Fruit fly (Drosophila melanogaster) whole organism, adult: ENCODE measurements around the gene CG3529.

ENCODE experiments used
- CG11617 ChIP-seq: fragments of 200-800 bp; sonication (Bioruptor generic); optimal IDR thresholded peaks from 2 replicates; lab custom pipeline; 2017; ENCODE audit warnings: mild to moderate bottlenecking, missing biosample characterization, missing genetic modification reagents, missing genetic modification characterization
- CG12768 ChIP-seq: fragments of 200-800 bp; sonication (Bioruptor generic); optimal IDR thresholded peaks from 2 replicates; lab custom pipeline; 2017; ENCODE audit warnings: missing biosample characterization, missing genetic modification characterization, mild to moderate bottlenecking, moderate library complexity, missing genetic modification reagents
- CG14711 ChIP-seq: fragments of 200-800 bp; sonication (Bioruptor generic); optimal IDR thresholded peaks from 2 replicates; lab custom pipeline; 2018; ENCODE audit warnings: missing biosample characterization, mild to moderate bottlenecking, missing genetic modification characterization, moderate library complexity
- CG1620 ChIP-seq: fragments of 200-800 bp; sonication (Bioruptor generic); optimal IDR thresholded peaks from 2 replicates; lab custom pipeline; 2016; ENCODE audit warnings: missing biosample characterization, missing genetic modification characterization
- CG33017 ChIP-seq: fragments of 200-800 bp; sonication (Bioruptor generic); optimal IDR thresholded peaks from 2 replicates; lab custom pipeline; 2018; ENCODE audit warnings: missing biosample characterization, mild to moderate bottlenecking, missing genetic modification characterization, moderate library complexity
- CG5204 ChIP-seq: fragments of 200-800 bp; sonication (Bioruptor generic); optimal IDR thresholded peaks from 2 replicates; lab custom pipeline; 2016; ENCODE audit warnings: missing biosample characterization, missing genetic modification characterization
- CG7045 ChIP-seq: fragments of 200-800 bp; sonication (Bioruptor generic); optimal IDR thresholded peaks from 2 replicates; lab custom pipeline; 2017; ENCODE audit warnings: missing biosample characterization, mild to moderate bottlenecking, missing genetic modification characterization
- CG7101 ChIP-seq: fragments of 200-800 bp; sonication (Bioruptor generic); optimal IDR thresholded peaks from 2 replicates; lab custom pipeline; 2018; ENCODE audit warnings: missing biosample characterization, mild to moderate bottlenecking, missing genetic modification characterization, moderate library complexity
- Clk ChIP-seq: fragments of 200-800 bp; sonication (Bioruptor generic); optimal IDR thresholded peaks from 2 replicates; lab custom pipeline; 2017; ENCODE audit warnings: missing biosample characterization, missing genetic modification characterization
- Crg-1 ChIP-seq: fragments of 200-800 bp; sonication (Bioruptor generic); optimal IDR thresholded peaks from 2 replicates; lab custom pipeline; 2016; ENCODE audit warnings: missing biosample characterization, missing genetic modification characterization
- Hr96 ChIP-seq: fragments of 200-800 bp; sonication (Bioruptor generic); optimal IDR thresholded peaks from 2 replicates; lab custom pipeline; 2016; ENCODE audit warnings: missing biosample characterization, missing genetic modification characterization
- Mnt ChIP-seq: fragments of 200-800 bp; sonication (Bioruptor generic); optimal IDR thresholded peaks from 2 replicates; lab custom pipeline; 2016; ENCODE audit warnings: missing biosample characterization, mild to moderate bottlenecking, missing genetic modification characterization
- bab1 ChIP-seq: fragments of 200-800 bp; sonication (Bioruptor generic); optimal IDR thresholded peaks from 3 replicates; lab custom pipeline; 2019; ENCODE audit warnings: missing biosample characterization, mild to moderate bottlenecking, missing genetic modification characterization, moderate library complexity
- cic ChIP-seq: fragments of 200-800 bp; sonication (Bioruptor generic); optimal IDR thresholded peaks from 2 replicates; lab custom pipeline; 2017; ENCODE audit warnings: missing biosample characterization, mild to moderate bottlenecking, missing genetic modification characterization, moderate library complexity
- cnc ChIP-seq, 2 experiments: fragments of >200 bp; optimal IDR thresholded peaks; 2 replicates each; lab custom pipeline; 2017
- kay ChIP-seq: fragments of 200-800 bp; sonication (Bioruptor generic); peaks from one replicate; lab custom pipeline; 2016; ENCODE audit warnings: missing biosample characterization, missing genetic modification characterization, borderline replicate concordance
- ovo ChIP-seq: fragments of 200-800 bp; sonication (Bioruptor generic); optimal IDR thresholded peaks from 2 replicates; lab custom pipeline; 2016; ENCODE audit warnings: missing biosample characterization, missing genetic modification characterization
- pad ChIP-seq: fragments of 200-800 bp; sonication (Bioruptor generic); optimal IDR thresholded peaks from 3 replicates; lab custom pipeline; 2017; ENCODE audit warnings: missing biosample characterization, missing genetic modification characterization, mild to moderate bottlenecking, moderate library complexity, missing genetic modification reagents
- tj ChIP-seq: fragments of 200-800 bp; sonication (Bioruptor generic); optimal IDR thresholded peaks from 3 replicates; lab custom pipeline; 2017; ENCODE audit warnings: missing biosample characterization, mild to moderate bottlenecking, missing genetic modification characterization, moderate library complexity
- toe ChIP-seq: fragments of 200-800 bp; sonication (Bioruptor generic); optimal IDR thresholded peaks from 2 replicates; lab custom pipeline; 2016; ENCODE audit warnings: missing biosample characterization, missing genetic modification characterization

CG3529 gene

dm6 chr3L:9490432-9490831 is 43.8 kb downstream of the CG3529 start:
- TF ChIP-seq toe (GFP tag; lab: Kevin White, UChicago), result no peak
- TF ChIP-seq Mnt, result no peak
- no peak for TF ChIP-seq tj (GFP tag; lab: Kevin White, UChicago)
- TF ChIP-seq Clk (GFP tag; lab: Kevin White, UChicago), result no peak
- TF ChIP-seq pad (GFP tag; lab: Kevin White, UChicago), result no peak
- TF ChIP-seq CG7101 (tag; lab: Kevin White, UChicago), result no peak
- TF ChIP-seq Hr96 (GFP tag; lab: Kevin White, UChicago), result no peak
- TF ChIP-seq CG5204 (GFP tag; lab: Kevin White, UChicago), result no peak
- no peak for TF ChIP-seq Crg-1
- no peak for TF ChIP-seq bab1
- TF ChIP-seq CG33017 (tag; lab: Kevin White, UChicago), result no peak
- no peak for TF ChIP-seq kay (GFP tag; lab: Kevin White, UChicago)

dm6 chr3L:9491331-9491730 is 44.7 kb downstream of the CG3529 start:
- TF ChIP-seq kay (GFP tag; lab: Kevin White, UChicago), result no peak

dm6 chr3L:9492115-9492514 is 45.5 kb downstream of the CG3529 start, which contains the start of gene CG32037:
Gene CG32037 (minus strand): TSS chr3L:9492215.
- TF ChIP-seq kay (GFP tag; lab: Kevin White, UChicago) (no peak), tj (GFP tag; lab: Kevin White, UChicago) (no peak), bab1 (no peak), CG14711 (no peak), CG12768 (GFP tag; lab: Kevin White, UChicago) (no peak), CG1620 (no peak), CG33017 (tag; lab: Kevin White, UChicago) (no peak), CG7045 (GFP tag; lab: Kevin White, UChicago) (no peak), toe (GFP tag; lab: Kevin White, UChicago) (no peak), CG5204 (GFP tag; lab: Kevin White, UChicago) (no peak)

DNA sequence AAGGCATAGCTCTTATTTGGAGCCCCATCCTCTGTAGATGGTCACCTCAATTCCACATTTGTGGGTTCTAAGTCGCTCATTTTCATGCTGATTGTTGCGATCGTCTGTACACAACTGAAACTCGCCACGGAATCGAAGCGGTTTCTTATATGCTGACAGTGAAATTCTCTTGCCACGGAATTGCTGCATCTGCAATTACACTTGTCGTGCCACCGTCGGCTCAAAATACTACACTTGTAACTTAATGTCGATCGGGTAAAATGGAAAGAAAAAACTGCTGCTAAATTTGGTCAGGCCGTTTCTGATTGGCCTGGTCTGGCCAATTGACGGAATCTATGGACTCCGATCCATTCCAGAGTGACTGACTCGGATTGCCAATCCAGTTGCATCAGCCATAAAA is 50.6 kb downstream of the CG3529 start:
- TF ChIP-seq tj (GFP tag; lab: Kevin White, UChicago) (peak; percentile 100), kay (GFP tag; lab: Kevin White, UChicago) (no peak), bab1 (peak; percentile 7)

DNA sequence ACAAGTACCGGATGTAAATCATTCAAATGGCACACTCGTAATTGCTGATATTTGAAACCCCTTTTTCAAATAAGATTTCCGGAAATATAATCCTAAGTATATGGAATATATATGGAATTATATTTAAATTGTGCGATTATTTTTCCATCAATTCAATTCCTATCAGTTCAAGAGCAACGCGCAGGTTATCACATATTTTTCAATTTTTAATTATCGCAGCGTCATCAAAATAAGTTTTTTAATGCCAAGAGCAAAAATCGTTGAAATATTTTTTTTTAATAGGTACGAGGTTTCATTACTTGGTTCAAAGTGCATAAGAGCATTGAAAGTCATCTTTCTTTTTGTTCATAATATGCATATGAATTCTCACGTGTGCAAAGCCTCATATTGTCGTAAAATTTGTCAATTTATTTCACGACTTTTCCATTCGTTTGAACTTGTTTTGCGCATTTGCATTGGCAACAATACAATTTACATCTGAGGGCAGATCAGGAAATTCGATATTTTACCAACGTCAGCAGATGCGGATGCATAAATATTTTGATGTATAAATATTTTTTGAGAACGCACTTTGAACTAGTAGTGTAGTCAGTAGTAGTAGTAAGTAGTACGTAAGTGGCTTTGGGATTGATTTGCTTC is 51.4 kb downstream of the CG3529 start:
- TF ChIP-seq Hr96 (GFP tag; lab: Kevin White, UChicago) (no peak), CG5204 (GFP tag; lab: Kevin White, UChicago) (no peak), pad (GFP tag; lab: Kevin White, UChicago) (no peak), Clk (GFP tag; lab: Kevin White, UChicago) (no peak), cnc (optimal IDR thresholded peaks at IDR 0.05; lab: Kevin White, UChicago) (no peak), CG33017 (tag; lab: Kevin White, UChicago) (no peak), CG7045 (GFP tag; lab: Kevin White, UChicago) (no peak), ovo (GFP tag; lab: Kevin White, UChicago) (no peak), bab1 (no peak), CG11617 (no peak), CG12768 (GFP tag; lab: Kevin White, UChicago) (peak; percentile 21), kay (GFP tag; lab: Kevin White, UChicago) (peak; percentile 60), tj (GFP tag; lab: Kevin White, UChicago) (peak; percentile 23), cic (GFP tag; lab: Kevin White, UChicago) (peak; percentile 51), CG1620 (no peak)
